Worm (Caenorhabditis elegans): Measurements from ENCODE around the gene C10E2.1.

C10E2.1 gene

DNA sequence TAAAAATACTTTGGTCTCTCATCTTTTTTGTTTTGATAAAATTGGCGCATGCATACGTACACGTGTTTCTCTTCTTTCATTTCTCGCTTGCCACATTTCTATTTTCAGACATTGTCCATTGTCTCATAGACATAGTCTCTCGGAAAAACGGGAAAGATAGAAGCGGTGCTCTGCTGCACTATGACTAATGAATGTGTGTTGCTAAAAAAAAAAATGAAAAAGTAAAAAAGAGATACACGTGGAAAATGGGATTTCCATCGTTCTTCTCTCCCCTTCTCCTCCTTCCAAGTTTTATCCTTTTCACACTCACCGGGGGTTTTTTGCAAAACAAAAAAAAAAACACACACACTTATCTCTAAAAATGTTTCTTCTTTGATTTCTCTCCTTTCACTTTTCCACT lies 27.7 kb upstream of the C10E2.1 start:
- TF ChIP-seq ceh-39 (tag; optimal IDR thresholded peaks at IDR 0.05) (no peak), ceh-83 (GFP tag; optimal IDR thresholded peaks at IDR 0.05) (no peak), elt-3 (tag; optimal IDR thresholded peaks at IDR 0.05) (no peak), snpc-4 (tag; optimal IDR thresholded peaks at IDR 0.05) (no peak)

DNA sequence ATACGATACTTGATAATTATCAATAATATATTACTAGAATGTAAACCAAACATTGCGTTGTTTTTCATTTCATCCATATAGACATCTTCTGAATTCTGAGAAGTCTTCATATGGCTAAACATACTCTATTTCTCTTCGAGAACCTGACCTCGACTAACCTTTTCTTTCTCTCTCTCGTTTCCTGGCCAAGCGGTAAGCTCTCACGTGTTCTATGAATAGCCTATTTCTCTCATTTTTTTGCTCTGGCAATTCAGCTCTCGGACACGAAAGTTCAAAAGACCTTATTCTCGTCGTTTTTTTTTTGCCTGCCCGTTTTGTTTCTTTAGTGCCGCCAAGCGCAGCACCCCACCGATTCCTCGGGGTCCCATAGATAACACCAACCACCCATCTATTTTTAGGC lies 25.2 kb upstream of the C10E2.1 start:
- TF ChIP-seq zip-8 (tag; optimal IDR thresholded peaks at IDR 0.05) = no peak

ce11 chrX:16744940-16745339 lies 17.7 kb upstream of the C10E2.1 start, which contains the start of gene C10E2.2:
TSS of gene C10E2.2 (plus strand) at chrX:16745240.
- TF ChIP-seq tbx-8 (GFP tag; optimal IDR thresholded peaks at IDR 0.05) (no peak), sptf-1 (tag; optimal IDR thresholded peaks at IDR 0.05) (no peak), ces-1 (GFP tag; optimal IDR thresholded peaks at IDR 0.05) (no peak), drap-1 (GFP tag; optimal IDR thresholded peaks at IDR 0.05) (no peak), ham-2 (GFP tag; optimal IDR thresholded peaks at IDR 0.05) (no peak), elt-1 (tag; optimal IDR thresholded peaks at IDR 0.05; ENCODE audit: borderline replicate concordance, insufficient read depth) (no peak), elt-3 (tag; optimal IDR thresholded peaks at IDR 0.05) (no peak), ceh-43 (GFP tag; optimal IDR thresholded peaks at IDR 0.05) (no peak), unc-120 (tag; optimal IDR thresholded peaks at IDR 0.05; ENCODE audit: poor library complexity, severe bottlenecking) (no peak), M03D4.4 (tag; optimal IDR thresholded peaks at IDR 0.05) (no peak), mls-2 (tag; optimal IDR thresholded peaks at IDR 0.05) (no peak), sem-2 (GFP tag; optimal IDR thresholded peaks at IDR 0.05) (no peak), nhr-76 (tag; optimal IDR thresholded peaks at IDR 0.05) (no peak), nhr-12 (tag; optimal IDR thresholded peaks at IDR 0.05) (no peak), bed-3 (GFP tag; optimal IDR thresholded peaks at IDR 0.05) (no peak), ztf-11 (tag; optimal IDR thresholded peaks at IDR 0.05) (no peak), zip-8 (tag; optimal IDR thresholded peaks at IDR 0.05) (no peak)

DNA sequence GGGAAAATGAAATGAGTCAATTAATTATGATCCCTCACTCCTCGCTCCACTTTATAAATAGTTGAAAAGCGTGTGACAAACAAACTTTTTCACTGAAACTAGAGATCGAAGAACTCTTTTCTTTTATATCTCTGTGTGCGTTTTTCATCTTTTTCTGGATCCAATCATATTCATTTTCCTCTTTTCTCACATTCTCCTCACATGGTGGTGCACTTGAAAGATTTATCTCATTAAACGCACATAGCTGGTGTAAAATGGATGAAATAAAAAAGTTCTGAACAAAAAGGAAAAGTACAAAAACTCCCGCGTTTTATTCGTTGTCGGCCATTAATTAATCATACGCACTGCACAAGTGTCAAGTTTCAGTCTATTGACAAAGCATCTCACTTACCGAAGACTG lies 10.4 kb upstream of the C10E2.1 start:
- TF ChIP-seq mep-1 (tag; optimal IDR thresholded peaks at IDR 0.05) (no peak), zip-8 (tag; optimal IDR thresholded peaks at IDR 0.05) (no peak), mls-2 (tag; optimal IDR thresholded peaks at IDR 0.05) (no peak), elt-3 (tag; optimal IDR thresholded peaks at IDR 0.05) (no peak), blmp-1 (tag; optimal IDR thresholded peaks at IDR 0.05) (no peak), nhr-12 (tag; optimal IDR thresholded peaks at IDR 0.05) (no peak), nhr-2 (tag; optimal IDR thresholded peaks at IDR 0.05) (no peak), lin-32 (GFP tag; optimal IDR thresholded peaks at IDR 0.05) (no peak), ztf-11 (tag; optimal IDR thresholded peaks at IDR 0.05) (no peak), elt-1 (tag; optimal IDR thresholded peaks at IDR 0.05; ENCODE audit: borderline replicate concordance, insufficient read depth) (no peak), bed-3 (GFP tag; optimal IDR thresholded peaks at IDR 0.05) (no peak), ceh-43 (GFP tag; optimal IDR thresholded peaks at IDR 0.05) (no peak), sptf-1 (tag; optimal IDR thresholded peaks at IDR 0.05) (no peak), mab-5 (tag; optimal IDR thresholded peaks at IDR 0.05) (no peak), hlh-1 (tag; optimal IDR thresholded peaks at IDR 0.05) (no peak), M03D4.4 (tag; optimal IDR thresholded peaks at IDR 0.05) (no peak), ceh-39 (tag; optimal IDR thresholded peaks at IDR 0.05) (no peak), ham-2 (GFP tag; optimal IDR thresholded peaks at IDR 0.05) (no peak), nhr-76 (tag; optimal IDR thresholded peaks at IDR 0.05) (no peak)

DNA sequence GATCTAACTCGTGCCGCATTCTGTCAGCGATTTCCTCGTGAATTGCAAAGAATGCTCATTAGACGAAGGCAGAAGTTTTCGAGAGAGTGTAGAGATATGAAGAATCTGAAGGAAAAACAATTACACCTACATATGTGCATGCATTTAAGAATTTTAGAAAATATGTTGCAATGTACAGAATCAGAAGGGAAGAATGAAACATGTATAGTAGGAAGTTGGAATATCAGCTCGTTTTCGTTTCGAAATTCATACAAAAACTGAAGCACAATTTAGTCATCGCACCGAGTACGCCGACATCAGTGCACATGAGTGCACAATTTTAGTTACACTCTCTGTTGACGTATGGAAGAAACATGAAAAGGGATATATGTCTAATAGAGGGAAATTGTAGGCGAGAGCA lies 8.2 kb upstream of the C10E2.1 start, which contains the start of gene C10E2.5:
Gene C10E2.5 (minus strand): TSS at position 101 of the 400 bp plus-strand sequence.
- TF ChIP-seq sem-2 (GFP tag; optimal IDR thresholded peaks at IDR 0.05) (no peak), cnd-1 (tag; optimal IDR thresholded peaks at IDR 0.05) (no peak), unc-39 (tag; optimal IDR thresholded peaks at IDR 0.05) (no peak), ceh-39 (tag; optimal IDR thresholded peaks at IDR 0.05) (no peak), lin-13 (tag; optimal IDR thresholded peaks at IDR 0.05) (no peak), unc-120 (tag; optimal IDR thresholded peaks at IDR 0.05; ENCODE audit: poor library complexity, severe bottlenecking) (no peak), mab-5 (tag; optimal IDR thresholded peaks at IDR 0.05) (no peak), ztf-11 (tag; optimal IDR thresholded peaks at IDR 0.05) (no peak), nhr-237 (tag; optimal IDR thresholded peaks at IDR 0.05) (no peak), nhr-12 (tag; optimal IDR thresholded peaks at IDR 0.05) (no peak), ham-2 (GFP tag; optimal IDR thresholded peaks at IDR 0.05) (no peak), pha-4 (tag; optimal IDR thresholded peaks at IDR 0.05) (no peak)

Measured in whole organism, mixed stage, embryonic.